Fruit fly (Drosophila melanogaster) whole organism, adult: ENCODE data around the gene CG12507.

Source experiments
- CG7045 ChIP-seq: fragments of 200-800 bp; sonication (Bioruptor generic); optimal IDR thresholded peaks from 2 replicates; lab custom pipeline; 2017; ENCODE audit warnings: missing biosample characterization, mild to moderate bottlenecking, missing genetic modification characterization
- Mnt ChIP-seq: fragments of 200-800 bp; sonication (Bioruptor generic); optimal IDR thresholded peaks from 2 replicates; lab custom pipeline; 2016; ENCODE audit warnings: missing biosample characterization, mild to moderate bottlenecking, missing genetic modification characterization
- ovo ChIP-seq: fragments of 200-800 bp; sonication (Bioruptor generic); optimal IDR thresholded peaks from 2 replicates; lab custom pipeline; 2016; ENCODE audit warnings: missing biosample characterization, missing genetic modification characterization

dm6 chrX:16241831-16242451, 24.4 kb downstream of the CG12507 start:
- TF ChIP-seq Mnt (GFP tag; lab: Kevin White, UChicago) (no peak), CG7045 (GFP tag; lab: Kevin White, UChicago) (no peak), ovo (GFP tag; lab: Kevin White, UChicago) (no peak)
